Worm (Caenorhabditis elegans): ENCODE data around the gene adt-3.

- TF ChIP-seq ztf-4 (tag; optimal IDR thresholded peaks at IDR 0.05) = no peak
- TF ChIP-seq vab-15 (tag; optimal IDR thresholded peaks at IDR 0.05) = no peak
- no peak for TF ChIP-seq unc-130 (tag; optimal IDR thresholded peaks at IDR 0.05)
- TF ChIP-seq lin-15B (tag; optimal IDR thresholded peaks at IDR 0.05) = no peak
- TF ChIP-seq pax-3 (tag; optimal IDR thresholded peaks at IDR 0.05) = no peak
- TF ChIP-seq nhr-237 (tag; optimal IDR thresholded peaks at IDR 0.05) = no peak
- no peak for TF ChIP-seq unc-62 (GFP tag; optimal IDR thresholded peaks at IDR 0.05)
- no peak for TF ChIP-seq fos-1 (tag; optimal IDR thresholded peaks at IDR 0.05)
- TF ChIP-seq lin-13 (GFP tag; optimal IDR thresholded peaks at IDR 0.05) = no peak
- no peak for TF ChIP-seq ces-1 (GFP tag; optimal IDR thresholded peaks at IDR 0.05)
- TF ChIP-seq grh-1 (GFP tag; IDR thresholded peaks at IDR 0.05) = no peak
- TF ChIP-seq lsy-2 (tag; optimal IDR thresholded peaks at IDR 0.05) = no peak
- no peak for TF ChIP-seq C34B4.2 (tag; optimal IDR thresholded peaks at IDR 0.05)
- no peak for TF ChIP-seq unc-98 (GFP tag; IDR thresholded peaks at IDR 0.05)
Measured at ce11 chrX:3920747-3921146, 10.7 kb upstream of the adt-3 start.

Measured in whole organism, L1 larva.